Worm (Caenorhabditis elegans): ENCODE results near the gene sym-3.

Gene sym-3

ce11 chrX:5794432-5794831 is 20.9 kb downstream of the sym-3 start:
- TF ChIP-seq fos-1 (tag; optimal IDR thresholded peaks at IDR 0.05) = no peak
- TF ChIP-seq aly-2 (tag; optimal IDR thresholded peaks at IDR 0.05) = no peak
- TF ChIP-seq Y55F3AM.14 (GFP tag; optimal IDR thresholded peaks at IDR 0.05) = no peak
- no peak for TF ChIP-seq ztf-4 (tag; optimal IDR thresholded peaks at IDR 0.05)
- no peak for TF ChIP-seq egl-27 (tag; optimal IDR thresholded peaks at IDR 0.05)
- TF ChIP-seq elt-1 (tag; optimal IDR thresholded peaks at IDR 0.05) = no peak
- TF ChIP-seq sma-9 (GFP tag; optimal IDR thresholded peaks at IDR 0.05) = no peak
- no peak for TF ChIP-seq sma-9 (tag; optimal IDR thresholded peaks at IDR 0.05)
- TF ChIP-seq ceh-16 (tag; optimal IDR thresholded peaks at IDR 0.05) = no peak
- TF ChIP-seq R02D3.7 (tag; optimal IDR thresholded peaks at IDR 0.05) = no peak
- no peak for TF ChIP-seq nhr-237 (tag; optimal IDR thresholded peaks at IDR 0.05)
- no peak for TF ChIP-seq unc-55 (GFP tag; optimal IDR thresholded peaks at IDR 0.05)
- TF ChIP-seq lin-13 (GFP tag; optimal IDR thresholded peaks at IDR 0.05) = no peak
- TF ChIP-seq crh-2 (tag; optimal IDR thresholded peaks at IDR 0.05) = no peak
- no peak for TF ChIP-seq nhr-129 (tag; optimal IDR thresholded peaks at IDR 0.05)

ce11 chrX:5798690-5799089 is 25.1 kb downstream of the sym-3 start, which contains the start of gene F46G11.4:
Gene F46G11.4, minus strand, starts transcription at chrX:5798790.
- no peak for TF ChIP-seq lin-11 (tag; optimal IDR thresholded peaks at IDR 0.05)
- TF ChIP-seq nhr-6 (tag; optimal IDR thresholded peaks at IDR 0.05) = no peak
- no peak for TF ChIP-seq lin-39 (tag; optimal IDR thresholded peaks at IDR 0.05)
- TF ChIP-seq ceh-16 (tag; optimal IDR thresholded peaks at IDR 0.05) = no peak
- no peak for TF ChIP-seq unc-62 (GFP tag; optimal IDR thresholded peaks at IDR 0.05)
- no peak for TF ChIP-seq R02D3.7 (tag; optimal IDR thresholded peaks at IDR 0.05)
- no peak for TF ChIP-seq nhr-77 (tag; optimal IDR thresholded peaks at IDR 0.05)
- TF ChIP-seq ztf-11 (tag; optimal IDR thresholded peaks at IDR 0.05) = no peak
- TF ChIP-seq ZK546.5 (tag; optimal IDR thresholded peaks at IDR 0.05) = no peak
- TF ChIP-seq elt-3 (tag; optimal IDR thresholded peaks at IDR 0.05) = no peak
- TF ChIP-seq ztf-4 (tag; optimal IDR thresholded peaks at IDR 0.05) = no peak
- no peak for TF ChIP-seq dmd-4 (tag; optimal IDR thresholded peaks at IDR 0.05)
- no peak for TF ChIP-seq fos-1 (tag; optimal IDR thresholded peaks at IDR 0.05)
- TF ChIP-seq nhr-12 (tag; optimal IDR thresholded peaks at IDR 0.05) = no peak
- no peak for TF ChIP-seq ama-1 (optimal IDR thresholded peaks at IDR 0.05)
- no peak for TF ChIP-seq nhr-23 (tag; optimal IDR thresholded peaks at IDR 0.05)
- TF ChIP-seq mbf-1 (tag; optimal IDR thresholded peaks at IDR 0.05) = no peak

ce11 chrX:5799229-5799628 is 25.7 kb downstream of the sym-3 start:
- TF ChIP-seq skn-1 (tag; optimal IDR thresholded peaks at IDR 0.05) = no peak
- TF ChIP-seq F13H6.1 (tag; optimal IDR thresholded peaks at IDR 0.05) = peak; percentile 41
- no peak for TF ChIP-seq nhr-25 (tag; optimal IDR thresholded peaks at IDR 0.05)
- no peak for TF ChIP-seq nhr-11 (tag; optimal IDR thresholded peaks at IDR 0.05)
- no peak for TF ChIP-seq crh-2 (tag; optimal IDR thresholded peaks at IDR 0.05)
- peak; percentile 22 for TF ChIP-seq sma-9 (GFP tag; optimal IDR thresholded peaks at IDR 0.05)
- no peak for TF ChIP-seq sma-9 (tag; optimal IDR thresholded peaks at IDR 0.05)
- no peak for TF ChIP-seq sem-4 (tag; optimal IDR thresholded peaks at IDR 0.05)
- no peak for TF ChIP-seq alr-1 (tag; optimal IDR thresholded peaks at IDR 0.05)
- TF ChIP-seq C34F6.9 (tag; optimal IDR thresholded peaks at IDR 0.05) = peak; percentile 3
- TF ChIP-seq nhr-129 (tag; optimal IDR thresholded peaks at IDR 0.05) = no peak

ce11 chrX:5801156-5801592 is 27.6 kb downstream of the sym-3 start:
- peak; percentile 91 for TF ChIP-seq nhr-21 (tag; optimal IDR thresholded peaks at IDR 0.05)
- TF ChIP-seq F13H6.1 (tag; optimal IDR thresholded peaks at IDR 0.05) = peak; percentile 94
- peak; percentile 45 for TF ChIP-seq lin-39 (tag; optimal IDR thresholded peaks at IDR 0.05)
- peak; percentile 15 to 75 for TF ChIP-seq mdl-1 (tag; optimal IDR thresholded peaks at IDR 0.05)
- peak; percentile 6 for TF ChIP-seq unc-62 (GFP tag; optimal IDR thresholded peaks at IDR 0.05)
- TF ChIP-seq ceh-82 (tag; optimal IDR thresholded peaks at IDR 0.05) = peak; percentile 72
- peak; percentile 82 for TF ChIP-seq unc-55 (GFP tag; optimal IDR thresholded peaks at IDR 0.05)
- TF ChIP-seq aly-2 (tag; optimal IDR thresholded peaks at IDR 0.05) = no peak
- no peak for TF ChIP-seq R02D3.7 (tag; optimal IDR thresholded peaks at IDR 0.05)
- TF ChIP-seq elt-3 (tag; optimal IDR thresholded peaks at IDR 0.05) = no peak
- TF ChIP-seq elt-1 (tag; optimal IDR thresholded peaks at IDR 0.05) = no peak
- no peak for TF ChIP-seq dmd-4 (tag; optimal IDR thresholded peaks at IDR 0.05)
- peak; percentile 75 for TF ChIP-seq nhr-6 (tag; optimal IDR thresholded peaks at IDR 0.05)
- TF ChIP-seq blmp-1 (tag; optimal IDR thresholded peaks at IDR 0.05; ENCODE audit: insufficient read depth) = peak; percentile 33
- no peak for TF ChIP-seq unc-39 (tag; optimal IDR thresholded peaks at IDR 0.05)
- no peak for TF ChIP-seq mbf-1 (tag; optimal IDR thresholded peaks at IDR 0.05)
- peak; percentile 61 for TF ChIP-seq nhr-10 (tag; optimal IDR thresholded peaks at IDR 0.05)
- peak; percentile 86 for TF ChIP-seq lin-13 (GFP tag; optimal IDR thresholded peaks at IDR 0.05)
- peak; percentile 66 for TF ChIP-seq fos-1 (tag; optimal IDR thresholded peaks at IDR 0.05)
- peak; percentile 60 for TF ChIP-seq ztf-11 (tag; optimal IDR thresholded peaks at IDR 0.05)
- TF ChIP-seq skn-1 (tag; optimal IDR thresholded peaks at IDR 0.05) = peak; percentile 47
- TF ChIP-seq peb-1 (tag; optimal IDR thresholded peaks at IDR 0.05) = no peak
- TF ChIP-seq lsy-2 (tag; optimal IDR thresholded peaks at IDR 0.05) = peak; percentile 75 to 87
- TF ChIP-seq C34F6.9 (tag; optimal IDR thresholded peaks at IDR 0.05) = peak; percentile 87
- peak; percentile 95 for TF ChIP-seq nhr-129 (tag; optimal IDR thresholded peaks at IDR 0.05)
- TF ChIP-seq nhr-237 (tag; optimal IDR thresholded peaks at IDR 0.05) = peak; percentile 23
- TF ChIP-seq lin-11 (tag; optimal IDR thresholded peaks at IDR 0.05) = peak; percentile 22
- peak; percentile 49 for TF ChIP-seq nhr-11 (tag; optimal IDR thresholded peaks at IDR 0.05)
- TF ChIP-seq nhr-23 (tag; optimal IDR thresholded peaks at IDR 0.05) = no peak
- TF ChIP-seq mab-5 (tag; optimal IDR thresholded peaks at IDR 0.05) = peak; percentile 61
- peak; percentile 92 for TF ChIP-seq crh-2 (tag; optimal IDR thresholded peaks at IDR 0.05)
- peak; percentile 83 for TF ChIP-seq Y55F3AM.14 (GFP tag; optimal IDR thresholded peaks at IDR 0.05)
- peak; percentile 5 for TF ChIP-seq ama-1 (optimal IDR thresholded peaks at IDR 0.05)
- peak; percentile 54 for TF ChIP-seq nhr-12 (tag; optimal IDR thresholded peaks at IDR 0.05)
- peak; percentile 70 for TF ChIP-seq ceh-16 (tag; optimal IDR thresholded peaks at IDR 0.05)
- TF ChIP-seq ZK546.5 (tag; optimal IDR thresholded peaks at IDR 0.05) = no peak

All from whole organism, L2 larva.